Fruit fly (Drosophila melanogaster): ENCODE data around the gene CG2186.

Gene CG2186

dm6 chrX:10877087-10877935, 19.9 kb downstream of the CG2186 start, which contains the start of gene CG1637 (continued):
- TF ChIP-seq ftz-f1 (GFP tag; optimal IDR thresholded peaks at IDR 0.05) (peak; percentile 40), CG1832 (GFP tag; optimal IDR thresholded peaks at IDR 0.05) (no peak), ATbp (GFP tag; optimal IDR thresholded peaks at IDR 0.05) (no peak), sna (GFP tag; IDR thresholded peaks at IDR 0.05; ENCODE audit: partially characterized antibody) (peak; percentile 52; the same call in 1 of the 2 replicates), CG17385 (GFP tag; optimal IDR thresholded peaks at IDR 0.05) (no peak), gem (tag; optimal IDR thresholded peaks at IDR 0.05) (no peak), TFAM (GFP tag; optimal IDR thresholded peaks at IDR 0.05) (no peak), Gsc (GFP tag; IDR thresholded peaks at IDR 0.05) (no peak), emc (GFP tag; optimal IDR thresholded peaks at IDR 0.05) (no peak), Doc3 (GFP tag; IDR thresholded peaks at IDR 0.05; ENCODE audit: partially characterized antibody) (peak; percentile 32; the same call in 1 of the 3 replicates), slp2 (GFP tag; optimal IDR thresholded peaks at IDR 0.05) (no peak), gcm2 (GFP tag; optimal IDR thresholded peaks at IDR 0.05) (no peak), CG10979 (tag; optimal IDR thresholded peaks at IDR 0.05) (no peak), CG2199 (GFP tag; IDR thresholded peaks at IDR 0.05) (no peak), CG8089 (GFP tag; optimal IDR thresholded peaks at IDR 0.05) (no peak), CG12769 (tag; optimal IDR thresholded peaks at IDR 0.05) (no peak), pum (GFP tag; optimal IDR thresholded peaks at IDR 0.05) (no peak), luna (GFP tag; optimal IDR thresholded peaks at IDR 0.05) (no peak), dysf (GFP tag; IDR thresholded peaks at IDR 0.05) (no peak), mirr (GFP tag; optimal IDR thresholded peaks at IDR 0.05) (no peak), Dref (GFP tag; IDR thresholded peaks at IDR 0.05) (peak; percentile 80), MESR4 (GFP tag; optimal IDR thresholded peaks at IDR 0.05) (peak; percentile 64), Blimp-1 (GFP tag; optimal IDR thresholded peaks at IDR 0.05) (no peak), Tbp (GFP tag; optimal IDR thresholded peaks at IDR 0.05) (no peak), pfk (GFP tag; optimal IDR thresholded peaks at IDR 0.05) (no peak), CG6689 (GFP tag; IDR thresholded peaks at IDR 0.05) (no peak), Lim3 (GFP tag; IDR thresholded peaks at IDR 0.05) (no peak), bbx (GFP tag; IDR thresholded peaks at IDR 0.05; ENCODE audit: partially characterized antibody) (peak; percentile 82), CG16779 (GFP tag; IDR thresholded peaks at IDR 0.05) (no peak), CG9215 (GFP tag; IDR thresholded peaks at IDR 0.05) (no peak), CG11456 (GFP tag; IDR thresholded peaks at IDR 0.05) (no peak), CG13624 (GFP tag; optimal IDR thresholded peaks at IDR 0.05) (no peak), lov (optimal IDR thresholded peaks at IDR 0.05) (no peak), lov (GFP tag; IDR thresholded peaks at IDR 0.05) (no peak), CG4424 (GFP tag; optimal IDR thresholded peaks at IDR 0.05) (no peak), nerfin-1 (tag; optimal IDR thresholded peaks at IDR 0.05) (no peak), CG8765 (GFP tag; IDR thresholded peaks at IDR 0.05) (no peak), amos (GFP tag; IDR thresholded peaks at IDR 0.05; ENCODE audit: partially characterized antibody) (peak; percentile 75), exex (tag; optimal IDR thresholded peaks at IDR 0.05) (no peak), Rx (GFP tag; IDR thresholded peaks at IDR 0.05) (no peak), CG14710 (tag; optimal IDR thresholded peaks at IDR 0.05) (peak; percentile 16), odd (GFP tag; optimal IDR thresholded peaks at IDR 0.05) (no peak), gsb-n (tag; optimal IDR thresholded peaks at IDR 0.05) (no peak), sens-2 (GFP tag; IDR thresholded peaks at IDR 0.05) (no peak), usp (GFP tag; optimal IDR thresholded peaks at IDR 0.05) (no peak), CG1529 (GFP tag; optimal IDR thresholded peaks at IDR 0.05) (no peak), ro (GFP tag; IDR thresholded peaks at IDR 0.05) (no peak), ranshi (GFP tag; IDR thresholded peaks at IDR 0.05) (no peak), Doc2 (GFP tag; IDR thresholded peaks at IDR 0.05) (no peak), CG9797 (GFP tag; optimal IDR thresholded peaks at IDR 0.05) (peak; percentile 75)

All from whole organism, embryonic.